Fruit fly (Drosophila melanogaster): Measurements from ENCODE around the gene CG6927.

The CG6927 gene

DNA sequence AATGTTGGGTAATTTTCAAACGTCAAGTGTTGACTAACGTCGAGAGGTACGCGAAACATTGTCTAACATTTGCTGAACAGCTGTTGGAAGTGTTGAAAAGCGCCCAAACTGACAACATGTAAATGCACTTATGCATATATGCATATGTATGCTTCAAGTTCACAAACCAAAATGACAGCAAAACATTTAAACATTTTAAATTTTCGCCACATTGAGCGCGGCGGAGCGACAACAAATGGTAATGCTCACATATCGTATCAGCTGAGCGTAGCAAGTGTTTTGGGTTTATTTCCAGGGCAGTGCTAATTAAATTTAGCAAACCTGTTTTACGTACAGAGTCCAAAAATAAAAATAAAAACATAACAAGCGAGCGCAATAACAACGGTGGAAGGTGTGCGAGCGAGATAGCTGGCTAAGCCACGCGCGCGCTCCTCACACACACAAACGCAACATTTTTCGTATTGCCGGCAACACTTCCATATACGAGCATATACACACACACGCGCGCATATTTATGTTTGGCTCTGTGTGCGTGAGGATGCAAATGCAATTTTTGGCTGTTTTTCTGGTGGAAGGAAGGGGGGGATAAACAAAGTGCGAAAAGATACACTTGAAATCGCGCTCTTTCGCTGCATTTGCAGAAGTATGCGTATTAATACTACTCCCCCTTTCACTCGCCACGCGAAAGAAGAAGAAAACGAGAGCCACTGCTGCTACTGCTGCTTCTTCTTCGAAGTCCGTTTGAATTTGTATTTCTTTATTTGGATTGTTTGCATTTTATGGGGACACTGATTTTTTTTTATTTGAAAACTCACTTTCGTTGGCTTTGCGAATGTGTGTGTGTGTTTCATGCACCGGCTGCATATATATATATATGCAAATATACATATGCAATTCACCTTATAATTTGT, 23.7 kb downstream of the CG6927 start:
- no peak for TF ChIP-seq CG8478 (optimal IDR thresholded peaks at IDR 0.05)
- no peak for TF ChIP-seq CTCF (optimal IDR thresholded peaks at IDR 0.05)

- TF ChIP-seq CG8478 (optimal IDR thresholded peaks at IDR 0.05) (no peak), CTCF (optimal IDR thresholded peaks at IDR 0.05) (no peak)
Measured at dm6 chrX:4931048-4931447, 24.3 kb downstream of the CG6927 start.

DNA sequence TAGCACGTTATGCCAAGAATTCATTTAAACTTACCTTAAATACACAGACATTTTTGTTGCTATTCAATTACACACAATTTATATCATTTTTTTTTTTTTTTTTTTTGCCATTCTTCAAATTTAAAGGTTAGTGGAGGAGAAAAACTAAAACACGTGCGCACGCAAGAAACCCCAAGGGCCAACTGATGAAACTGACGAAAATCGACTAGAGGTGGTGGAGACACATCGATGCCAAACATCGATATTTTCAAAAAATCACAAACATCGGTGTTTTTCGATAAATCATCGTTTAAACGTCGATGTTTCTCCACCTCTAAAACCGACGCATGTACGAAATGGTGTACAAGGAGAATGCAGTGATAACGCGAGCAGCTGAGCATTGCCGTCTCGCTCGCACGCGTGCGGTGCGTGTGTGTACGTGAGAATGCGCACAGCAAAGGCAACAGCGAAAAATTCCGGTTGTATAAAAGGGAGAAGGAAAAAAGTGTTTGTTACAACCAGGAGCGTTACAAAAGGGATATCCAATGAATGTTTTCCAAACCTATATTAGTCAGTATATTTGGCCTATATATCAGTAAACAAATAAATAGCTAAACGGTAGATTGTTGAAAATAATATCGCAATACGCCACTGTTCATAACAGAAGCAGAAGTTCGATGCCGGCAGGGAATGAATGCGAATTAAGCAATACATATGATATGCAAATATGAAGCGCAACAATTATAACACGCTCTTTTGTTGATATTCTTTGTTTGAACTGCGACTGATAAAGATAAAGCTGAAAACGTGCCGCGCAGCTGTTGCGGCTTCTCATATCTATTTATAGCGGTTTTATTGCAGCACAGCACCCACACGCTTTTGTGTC, 29.5 kb downstream of the CG6927 start:
- TF ChIP-seq CG8478 (optimal IDR thresholded peaks at IDR 0.05): no peak
- no peak for TF ChIP-seq CTCF (optimal IDR thresholded peaks at IDR 0.05)

dm6 chrX:4937222-4938071, 30.7 kb downstream of the CG6927 start:
- no peak for TF ChIP-seq CTCF (optimal IDR thresholded peaks at IDR 0.05)
- TF ChIP-seq CG8478 (optimal IDR thresholded peaks at IDR 0.05): no peak

DNA sequence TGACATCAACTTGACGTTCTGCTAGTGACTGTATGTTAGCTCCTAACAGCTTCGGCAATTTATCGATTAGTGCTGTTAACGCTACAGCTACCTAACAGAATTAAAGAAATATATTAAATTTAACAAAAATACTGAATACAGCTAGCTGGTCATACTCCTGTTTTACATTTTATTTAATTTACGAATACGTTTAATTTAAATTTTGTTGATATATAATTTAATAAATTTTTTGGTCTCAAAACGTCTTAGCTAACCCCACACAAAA, 31.3 kb downstream of the CG6927 start, which contains the start of gene CG44774:
Gene CG44774 (minus strand): TSS at position 34 of the 265 bp plus-strand sequence.
- TF ChIP-seq CTCF (optimal IDR thresholded peaks at IDR 0.05): no peak
- TF ChIP-seq CG8478 (optimal IDR thresholded peaks at IDR 0.05): no peak

DNA sequence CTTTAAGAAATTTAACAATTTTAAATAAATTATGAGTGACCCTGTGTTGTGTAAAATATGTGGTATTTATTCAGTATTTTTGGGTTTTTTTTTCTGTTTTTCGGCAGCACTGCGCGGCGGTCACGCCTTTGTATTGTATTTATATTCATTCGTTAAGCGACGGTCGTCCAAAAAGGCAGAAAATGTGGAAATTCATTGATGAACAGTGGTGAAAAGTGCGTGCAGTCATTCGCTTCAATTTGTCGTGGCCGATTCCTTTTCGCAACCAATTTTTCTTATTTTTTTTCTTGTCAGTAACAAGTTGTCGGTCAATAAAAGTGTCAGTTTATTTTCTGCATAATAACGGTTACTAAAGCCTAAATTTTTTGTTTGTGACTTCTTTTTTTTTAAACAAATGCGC, 32.3 kb downstream of the CG6927 start, which contains the start of gene Ptp4E:
Gene Ptp4E (plus strand): TSS at position 143 of the 400 bp plus-strand sequence.
- TF ChIP-seq CTCF (optimal IDR thresholded peaks at IDR 0.05): no peak
- no peak for TF ChIP-seq CG8478 (optimal IDR thresholded peaks at IDR 0.05)

DNA sequence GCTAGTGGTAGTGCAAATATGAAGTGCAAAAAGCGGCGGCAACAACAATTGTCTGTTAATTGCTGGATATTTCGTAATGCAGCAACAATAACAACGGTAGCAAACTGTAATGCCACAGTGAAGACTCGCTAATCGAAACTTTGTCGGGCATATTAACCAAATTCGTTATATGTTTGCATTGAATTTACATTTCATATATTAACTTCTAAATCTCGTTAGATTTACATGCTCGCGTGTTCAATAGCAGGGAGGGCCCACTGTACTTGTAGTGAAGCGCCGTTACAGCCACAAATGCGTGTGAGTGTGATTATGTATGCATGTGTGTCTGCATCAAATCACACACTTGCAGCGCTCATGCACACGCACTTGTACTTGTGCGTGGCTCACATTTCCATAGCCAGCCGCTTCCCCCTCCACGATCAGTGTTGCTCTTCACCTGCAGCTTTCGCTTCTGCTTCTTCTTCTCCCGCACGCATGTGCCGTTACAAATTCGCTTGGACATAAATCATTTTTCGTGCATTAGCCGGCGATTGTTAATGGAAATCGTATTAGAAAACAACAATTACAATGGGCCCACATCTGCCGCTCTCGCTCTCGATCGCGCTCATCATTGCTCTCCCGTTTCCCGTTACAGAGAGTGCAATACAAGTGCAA, 33.2 kb downstream of the CG6927 start:
- no peak for TF ChIP-seq CG8478 (optimal IDR thresholded peaks at IDR 0.05)
- TF ChIP-seq CTCF (optimal IDR thresholded peaks at IDR 0.05): no peak

DNA sequence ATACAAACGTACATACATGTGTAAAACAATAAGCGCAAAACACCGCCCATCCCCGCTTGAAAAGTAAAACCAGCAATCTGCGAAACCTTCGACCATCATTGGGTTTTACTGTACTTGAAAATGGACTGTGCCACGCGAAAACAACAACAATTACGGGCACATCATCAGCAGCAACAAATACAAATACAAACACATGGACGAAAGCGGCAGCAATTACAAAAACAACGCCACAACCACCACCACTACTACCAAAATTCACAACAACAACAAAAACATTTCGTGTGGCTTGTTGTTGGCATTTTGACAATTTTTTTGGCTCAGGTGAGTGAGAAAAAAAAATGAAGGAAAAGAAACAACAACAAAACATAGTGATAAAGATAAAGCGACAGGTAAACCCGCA, 33.8 kb downstream of the CG6927 start:
- TF ChIP-seq CTCF (optimal IDR thresholded peaks at IDR 0.05): no peak
- TF ChIP-seq CG8478 (optimal IDR thresholded peaks at IDR 0.05): no peak

- no peak for TF ChIP-seq CTCF (optimal IDR thresholded peaks at IDR 0.05)
- TF ChIP-seq CG8478 (optimal IDR thresholded peaks at IDR 0.05): no peak
Measured at dm6 chrX:4941512-4941911, 34.8 kb downstream of the CG6927 start.

DNA sequence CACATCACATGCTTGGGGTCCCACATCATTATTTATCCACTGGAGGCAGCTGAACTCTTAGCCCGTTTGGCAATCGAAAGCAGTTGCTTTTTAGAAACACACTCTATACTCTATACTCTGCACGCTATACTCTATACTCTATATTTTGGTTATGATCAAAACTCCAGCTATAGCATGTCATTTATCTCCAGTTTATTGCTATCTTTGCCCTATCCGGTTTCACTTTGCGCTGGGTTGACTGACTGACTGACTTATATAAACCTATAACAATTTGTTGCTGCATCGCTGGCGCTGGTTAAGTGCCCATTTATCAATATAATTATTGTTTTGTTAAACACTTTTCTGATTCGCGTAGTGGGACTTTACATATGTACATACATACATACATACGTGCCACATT, 36.8 kb downstream of the CG6927 start:
- TF ChIP-seq CG8478 (optimal IDR thresholded peaks at IDR 0.05) (no peak), CTCF (optimal IDR thresholded peaks at IDR 0.05) (no peak)

DNA sequence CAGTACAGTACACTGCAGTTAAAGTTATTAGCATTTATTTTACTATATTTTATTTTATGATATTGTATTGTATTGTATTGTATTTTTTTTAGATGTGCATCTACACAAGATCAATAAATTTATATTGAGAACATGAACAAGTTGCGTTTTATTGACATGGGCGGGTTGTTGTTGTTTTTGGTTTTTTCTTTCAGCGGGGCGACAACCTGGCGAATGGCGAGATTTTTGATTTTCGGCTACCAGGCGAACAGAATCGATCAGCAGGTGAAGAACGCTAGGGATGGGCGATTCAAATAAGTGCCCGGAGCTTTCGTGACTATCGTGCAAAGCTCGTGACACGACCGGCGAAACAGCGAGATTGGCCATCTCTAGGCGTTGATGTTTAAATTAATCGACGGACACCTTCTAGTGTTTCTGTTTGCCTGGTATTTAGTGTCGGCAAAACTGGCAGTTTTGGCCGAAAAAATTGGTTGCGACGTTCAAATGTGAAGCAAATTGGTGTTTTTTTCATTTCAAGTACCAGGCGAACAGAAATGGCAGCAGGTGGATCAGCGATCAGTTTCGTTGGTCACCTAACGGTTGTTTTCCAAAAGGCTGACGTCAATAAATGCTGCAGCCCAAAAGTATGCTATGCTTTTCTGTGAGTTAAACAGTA, 49.2 kb downstream of the CG6927 start:
- TF ChIP-seq CG8478 (optimal IDR thresholded peaks at IDR 0.05): no peak
- peak; percentile 7 to 15 for TF ChIP-seq CTCF (optimal IDR thresholded peaks at IDR 0.05)
